Fruit fly (Drosophila melanogaster): ENCODE measurements around the gene Liprin-alpha.

DNA sequence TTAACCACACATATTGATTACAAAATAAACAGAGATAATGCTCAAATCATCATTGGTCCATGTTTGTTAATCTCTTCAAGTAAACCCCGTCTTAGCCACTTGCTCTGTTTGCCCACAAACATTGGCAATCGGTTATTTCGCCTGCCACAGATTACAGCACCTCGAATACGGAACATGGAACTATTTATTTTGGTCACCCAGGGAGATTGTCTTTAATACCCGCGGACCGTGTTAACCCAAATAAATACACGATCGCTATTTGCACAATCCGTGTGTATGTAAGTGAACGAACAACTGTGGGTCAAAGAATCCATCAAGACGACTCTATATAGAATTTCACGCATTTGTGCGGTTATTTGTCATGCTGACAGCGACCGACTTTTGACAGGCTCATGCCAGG lies 23.0 kb upstream of the Liprin-alpha start:
- TF ChIP-seq CG9139 (GFP tag; optimal IDR thresholded peaks at IDR 0.05) = no peak
- no peak for TF ChIP-seq CG6808 (GFP tag; optimal IDR thresholded peaks at IDR 0.05)
- no peak for TF ChIP-seq CG32006 (GFP tag; optimal IDR thresholded peaks at IDR 0.05)
- no peak for TF ChIP-seq Sox102F (GFP tag; optimal IDR thresholded peaks at IDR 0.05)
- no peak for TF ChIP-seq CG11294 (GFP tag; IDR thresholded peaks at IDR 0.05)
- TF ChIP-seq Blimp-1 (GFP tag; optimal IDR thresholded peaks at IDR 0.05) = no peak
- TF ChIP-seq CG7368 (GFP tag; optimal IDR thresholded peaks at IDR 0.05) = no peak
- TF ChIP-seq fd85E (GFP tag; optimal IDR thresholded peaks at IDR 0.05) = no peak

Measured in whole organism, prepupa.